Fruit fly (Drosophila melanogaster): Measurements from ENCODE around the gene CG43783.

The CG43783 gene

dm6 chr3L:8951507-8951906 lies 2.6 kb downstream of the CG43783 start:
- TF ChIP-seq lz (GFP tag; optimal IDR thresholded peaks at IDR 0.05) (no peak), fkh (GFP tag; optimal IDR thresholded peaks at IDR 0.05) (peak; percentile 50), Sox102F (GFP tag; optimal IDR thresholded peaks at IDR 0.05) (no peak), Met (GFP tag; optimal IDR thresholded peaks at IDR 0.05) (no peak)

dm6 chr3L:8950955-8951354 lies 3.1 kb downstream of the CG43783 start:
- TF ChIP-seq Sox15 (GFP tag; optimal IDR thresholded peaks at IDR 0.05) (no peak), CG15336 (GFP tag; IDR thresholded peaks at IDR 0.05) (peak; percentile 41), CG32006 (GFP tag; optimal IDR thresholded peaks at IDR 0.05) (peak; percentile 18), CG6276 (GFP tag; optimal IDR thresholded peaks at IDR 0.05) (peak; percentile 3), CG8119 (GFP tag; IDR thresholded peaks at IDR 0.05) (no peak), eg (GFP tag; IDR thresholded peaks at IDR 0.05) (0 out of 3 replicates have a peak, but pooled peaks have one; percentile 17)

- TF ChIP-seq pdm3 (GFP tag; optimal IDR thresholded peaks at IDR 0.05) = no peak
These were observed 4.2 kb downstream of the CG43783 start for dm6 chr3L:8949823-8950222.

dm6 chr3L:8947848-8948494 lies 6.1 kb downstream of the CG43783 start:
- TF ChIP-seq Lpt (GFP tag; optimal IDR thresholded peaks at IDR 0.05) = no peak
- TF ChIP-seq fkh (GFP tag; optimal IDR thresholded peaks at IDR 0.05) = peak; percentile 58
- TF ChIP-seq Ets21C (GFP tag; optimal IDR thresholded peaks at IDR 0.05) = no peak
- TF ChIP-seq esn (GFP tag; optimal IDR thresholded peaks at IDR 0.05) = no peak
- TF ChIP-seq Eip93F (GFP tag; optimal IDR thresholded peaks at IDR 0.05) = no peak
- TF ChIP-seq svp (GFP tag) = no peak
- TF ChIP-seq salr (GFP tag; optimal IDR thresholded peaks at IDR 0.05) = no peak
- no peak for TF ChIP-seq dsx (GFP tag; optimal IDR thresholded peaks at IDR 0.05; ENCODE audit: poor library complexity, severe bottlenecking)
- no peak for TF ChIP-seq fd85E (GFP tag; optimal IDR thresholded peaks at IDR 0.05)
- no peak for TF ChIP-seq CG9139 (GFP tag; optimal IDR thresholded peaks at IDR 0.05)
- peak; percentile 55 for TF ChIP-seq net (GFP tag; optimal IDR thresholded peaks at IDR 0.05)
- no peak for TF ChIP-seq CG11762 (GFP tag; optimal IDR thresholded peaks at IDR 0.05; ENCODE audit: insufficient read depth)
- no peak for TF ChIP-seq CG10631 (GFP tag; optimal IDR thresholded peaks at IDR 0.05)
- TF ChIP-seq CG11294 (GFP tag; IDR thresholded peaks at IDR 0.05) = no peak
- no peak for TF ChIP-seq Hr39 (GFP tag; optimal IDR thresholded peaks at IDR 0.05)

- TF ChIP-seq Hr38 (GFP tag; optimal IDR thresholded peaks at IDR 0.05) (no peak), Blimp-1 (GFP tag; optimal IDR thresholded peaks at IDR 0.05) (no peak), achi (GFP tag; optimal IDR thresholded peaks at IDR 0.05) (no peak), CG11762 (GFP tag; optimal IDR thresholded peaks at IDR 0.05; ENCODE audit: insufficient read depth) (no peak), eg (GFP tag; IDR thresholded peaks at IDR 0.05) (no peak), Eip78C (GFP tag) (no peak), vri (GFP tag; optimal IDR thresholded peaks at IDR 0.05) (no peak), CG34406 (GFP tag; optimal IDR thresholded peaks at IDR 0.05) (no peak), Hr4 (GFP tag; optimal IDR thresholded peaks at IDR 0.05) (no peak), CG6163 (GFP tag; IDR thresholded peaks at IDR 0.05) (no peak), fkh (GFP tag; optimal IDR thresholded peaks at IDR 0.05) (no peak)
These were observed 14.4 kb downstream of the CG43783 start for dm6 chr3L:8939654-8940053.

dm6 chr3L:8931916-8932315 lies 22.2 kb downstream of the CG43783 start:
- TF ChIP-seq Sox102F (GFP tag; optimal IDR thresholded peaks at IDR 0.05) (peak; percentile 36), CG6163 (GFP tag; IDR thresholded peaks at IDR 0.05) (no peak), Eip78C (GFP tag) (peak; percentile 88), Met (GFP tag; optimal IDR thresholded peaks at IDR 0.05) (peak; percentile 38)

Data from whole organism, prepupa.